Fruit fly (Drosophila melanogaster) whole organism, prepupa: ENCODE data around the gene Ekar.

ENCODE experiments used
- Blimp-1 ChIP-seq: fragments of 200-800 bp; sonication (Bioruptor generic); optimal IDR thresholded peaks from 3 replicates; lab custom pipeline; 2017; ENCODE audit warnings: missing biosample characterization, missing genetic modification characterization, mild to moderate bottlenecking, moderate library complexity, missing genetic modification reagents
- CG10631 ChIP-seq: fragments of 200-800 bp; sonication (Bioruptor generic); optimal IDR thresholded peaks from 2 replicates; lab custom pipeline; 2016; ENCODE audit warnings: missing biosample characterization, missing genetic modification characterization
- CG10669 ChIP-seq: fragments of 200-800 bp; sonication (Bioruptor generic); optimal IDR thresholded peaks from 3 replicates; lab custom pipeline; 2018; ENCODE audit warnings: missing biosample characterization, mild to moderate bottlenecking, missing genetic modification characterization, moderate library complexity
- CG11294 ChIP-seq: fragments of 200-800 bp; sonication (Bioruptor generic); IDR thresholded peaks from 2 replicates; pipeline ENCODE4 v1.3.6; 2022; ENCODE audit warnings: missing biosample characterization, missing genetic modification characterization
- CG11762 ChIP-seq: fragments of 200-800 bp; sonication (Bioruptor generic); optimal IDR thresholded peaks from 3 replicates; lab custom pipeline; 2016; ENCODE audit warnings: missing biosample characterization, missing genetic modification characterization; ENCODE audit not compliant: insufficient read depth
- CG11902 ChIP-seq: fragments of 200-800 bp; sonication (Bioruptor generic); optimal IDR thresholded peaks from 3 replicates; lab custom pipeline; 2016; ENCODE audit warnings: missing biosample characterization, missing genetic modification characterization
- CG15336 ChIP-seq: fragments of 200-800 bp; sonication (Bioruptor generic); IDR thresholded peaks from 2 replicates; pipeline ENCODE4 v1.3.6; 2022; ENCODE audit warnings: missing biosample characterization, missing genetic modification characterization
- CG1621 ChIP-seq: fragments of 200-800 bp; sonication (Bioruptor generic); optimal IDR thresholded peaks from 3 replicates; lab custom pipeline; 2018; ENCODE audit warnings: missing biosample characterization, mild to moderate bottlenecking, missing genetic modification characterization
- CG16779 ChIP-seq: fragments of 200-800 bp; sonication (Bioruptor generic); optimal IDR thresholded peaks from 3 replicates; lab custom pipeline; 2017; ENCODE audit warnings: missing biosample characterization, mild to moderate bottlenecking, missing genetic modification characterization
- CG3032 ChIP-seq: fragments of 200-800 bp; optimal IDR thresholded peaks from 2 replicates; lab custom pipeline; 2019; ENCODE audit warnings: missing biosample characterization, mild to moderate bottlenecking, missing genetic modification characterization, moderate library complexity
- CG31627 ChIP-seq: fragments of 200-800 bp; sonication (Bioruptor generic); optimal IDR thresholded peaks from 3 replicates; lab custom pipeline; 2016; ENCODE audit warnings: missing biosample characterization, missing genetic modification characterization
- CG32006 ChIP-seq: fragments of 200-800 bp; sonication (Bioruptor generic); optimal IDR thresholded peaks from 3 replicates; lab custom pipeline; 2017; ENCODE audit warnings: missing biosample characterization, mild to moderate bottlenecking, missing genetic modification characterization
- CG3919 ChIP-seq: fragments of 200-800 bp; sonication (Bioruptor generic); optimal IDR thresholded peaks from 3 replicates; lab custom pipeline; 2016; ENCODE audit warnings: missing biosample characterization, missing genetic modification characterization
- CG4318 ChIP-seq: fragments of 200-800 bp; sonication (Bioruptor generic); optimal IDR thresholded peaks from 3 replicates; lab custom pipeline; 2017; ENCODE audit warnings: missing biosample characterization, mild to moderate bottlenecking, missing genetic modification characterization
- CG6276 ChIP-seq: fragments of 200-800 bp; sonication (Bioruptor generic); optimal IDR thresholded peaks from 2 replicates; lab custom pipeline; 2017; ENCODE audit warnings: missing biosample characterization, mild to moderate bottlenecking, missing genetic modification characterization
- CG6792 ChIP-seq: fragments of 200-800 bp; sonication (Bioruptor generic); optimal IDR thresholded peaks from 3 replicates; lab custom pipeline; 2016; ENCODE audit warnings: missing biosample characterization, missing genetic modification characterization
- CG6854 ChIP-seq: fragments of 200-800 bp; sonication (Bioruptor generic); optimal IDR thresholded peaks from 2 replicates; lab custom pipeline; 2017; ENCODE audit warnings: missing biosample characterization, mild to moderate bottlenecking, missing genetic modification characterization
- CG7368 ChIP-seq: fragments of 200-800 bp; sonication (Bioruptor generic); optimal IDR thresholded peaks from 3 replicates; lab custom pipeline; 2016; ENCODE audit warnings: missing biosample characterization, missing genetic modification characterization
- CG8119 ChIP-seq: fragments of 200-800 bp; sonication (Bioruptor generic); IDR thresholded peaks from 3 replicates; pipeline ENCODE4 v1.3.6; 2022; ENCODE audit warnings: missing biosample characterization, missing genetic modification characterization
- CG9139 ChIP-seq: fragments of 200-800 bp; sonication (Bioruptor generic); optimal IDR thresholded peaks from 3 replicates; lab custom pipeline; 2017; ENCODE audit warnings: missing biosample characterization, mild to moderate bottlenecking, missing genetic modification characterization
- Eip75B ChIP-seq: fragments of 200-800 bp; sonication (Bioruptor generic); optimal IDR thresholded peaks from 3 replicates; lab custom pipeline; 2016; ENCODE audit warnings: missing biosample characterization, missing genetic modification characterization
- Eip78C ChIP-seq: fragments of 200-800 bp; sonication (Bioruptor generic); peaks from one replicate; lab custom pipeline; 2016; ENCODE audit warnings: missing biosample characterization, missing genetic modification characterization
- Ets21C ChIP-seq: fragments of 200-800 bp; sonication (Bioruptor generic); optimal IDR thresholded peaks from 3 replicates; lab custom pipeline; 2016; ENCODE audit warnings: missing biosample characterization, missing genetic modification characterization
- Ets96B ChIP-seq: fragments of 200-800 bp; optimal IDR thresholded peaks from 2 replicates; lab custom pipeline; 2019; ENCODE audit warnings: missing biosample characterization, mild to moderate bottlenecking, missing genetic modification characterization, moderate library complexity
- Gug ChIP-seq: fragments of 200-800 bp; sonication (Bioruptor generic); IDR thresholded peaks from 2 replicates; pipeline ENCODE4 v1.3.6; 2022; ENCODE audit warnings: missing biosample characterization, missing genetic modification characterization
- Hr38 ChIP-seq: sonication (Bioruptor generic); optimal IDR thresholded peaks from 2 replicates; lab custom pipeline; 2016; ENCODE audit warnings: missing biosample characterization, missing genetic modification characterization
- Hr39 ChIP-seq: fragments of 200-800 bp; sonication (Bioruptor generic); optimal IDR thresholded peaks from 2 replicates; lab custom pipeline; 2016; ENCODE audit warnings: missing biosample characterization, missing genetic modification characterization
- Lpt ChIP-seq: fragments of 200-800 bp; sonication (Bioruptor generic); optimal IDR thresholded peaks from 3 replicates; lab custom pipeline; 2016; ENCODE audit warnings: missing biosample characterization, missing genetic modification characterization
- Met ChIP-seq: fragments of 200-800 bp; sonication (Bioruptor generic); optimal IDR thresholded peaks from 3 replicates; lab custom pipeline; 2016; ENCODE audit warnings: missing biosample characterization, missing genetic modification characterization
- OdsH ChIP-seq: fragments of 200-800 bp; sonication (Bioruptor generic); optimal IDR thresholded peaks from 3 replicates; lab custom pipeline; 2016; ENCODE audit warnings: missing biosample characterization, missing genetic modification characterization
- Smox ChIP-seq: fragments of 200-800 bp; sonication (Bioruptor generic); optimal IDR thresholded peaks from 3 replicates; lab custom pipeline; 2016; ENCODE audit warnings: missing biosample characterization, missing genetic modification characterization
- Sox102F ChIP-seq: fragments of 200-800 bp; sonication (Bioruptor generic); optimal IDR thresholded peaks from 2 replicates; lab custom pipeline; 2016; ENCODE audit warnings: missing biosample characterization, mild to moderate bottlenecking, missing genetic modification characterization
- Sox14 ChIP-seq: fragments of 200-800 bp; sonication (Bioruptor generic); optimal IDR thresholded peaks from 3 replicates; lab custom pipeline; 2016; ENCODE audit warnings: missing biosample characterization, missing genetic modification characterization
- acj6 ChIP-seq: fragments of 200-800 bp; sonication (Bioruptor generic); optimal IDR thresholded peaks from 3 replicates; lab custom pipeline; 2016; ENCODE audit warnings: missing biosample characterization, missing genetic modification characterization
- cyc ChIP-seq: fragments of 200-800 bp; sonication (Bioruptor generic); optimal IDR thresholded peaks from 3 replicates; lab custom pipeline; 2016; ENCODE audit warnings: missing biosample characterization, missing genetic modification characterization
- dac ChIP-seq: fragments of 200-800 bp; sonication (Bioruptor generic); optimal IDR thresholded peaks from 2 replicates; lab custom pipeline; 2017; ENCODE audit warnings: missing biosample characterization, mild to moderate bottlenecking, missing genetic modification characterization
- dsx ChIP-seq: fragments of 200-800 bp; optimal IDR thresholded peaks from 3 replicates; lab custom pipeline; 2019; ENCODE audit warnings: missing biosample characterization, mild to moderate bottlenecking, missing genetic modification characterization, moderate library complexity; ENCODE audit not compliant: poor library complexity, severe bottlenecking
- eg ChIP-seq: fragments of 200-800 bp; sonication (Bioruptor generic); IDR thresholded peaks from 3 replicates; pipeline ENCODE4 v1.3.6; 2022; ENCODE audit warnings: missing biosample characterization, missing genetic modification characterization
- esn ChIP-seq: fragments of 200-800 bp; sonication (Bioruptor generic); optimal IDR thresholded peaks from 2 replicates; lab custom pipeline; 2016; ENCODE audit warnings: missing biosample characterization, mild to moderate bottlenecking, missing genetic modification characterization, moderate library complexity
- fd85E ChIP-seq: fragments of 200-800 bp; sonication (Bioruptor generic); optimal IDR thresholded peaks from 3 replicates; lab custom pipeline; 2016; ENCODE audit warnings: missing biosample characterization, missing genetic modification characterization
- lz ChIP-seq: fragments of 200-800 bp; sonication (Bioruptor generic); optimal IDR thresholded peaks from 3 replicates; lab custom pipeline; 2016; ENCODE audit warnings: missing biosample characterization, missing genetic modification characterization
- net ChIP-seq: fragments of 200-800 bp; sonication (Bioruptor generic); optimal IDR thresholded peaks from 3 replicates; lab custom pipeline; 2016; ENCODE audit warnings: missing biosample characterization, missing genetic modification characterization
- pdm3 ChIP-seq: fragments of 200-800 bp; sonication (Bioruptor generic); optimal IDR thresholded peaks from 3 replicates; lab custom pipeline; 2016; ENCODE audit warnings: missing biosample characterization, missing genetic modification characterization
- salr ChIP-seq, 2 experiments: fragments of 200-800 bp; sonication (Bioruptor generic); optimal IDR thresholded peaks; 3 replicates each; lab custom pipeline; 2016 to 2018; ENCODE audit warnings: missing biosample characterization in 2 of 2, missing genetic modification characterization in 2 of 2, mild to moderate bottlenecking in 1 of 2
- ss ChIP-seq, 2 experiments: fragments of 200-800 bp; sonication (Bioruptor generic); optimal IDR thresholded peaks; 2 replicates in 1 of 2; 3 replicates in 1 of 2; lab custom pipeline; 2017 to 2018; ENCODE audit warnings: mild to moderate bottlenecking in 2 of 2, missing biosample characterization in 2 of 2, missing genetic modification characterization in 2 of 2, moderate library complexity in 1 of 2
- svp ChIP-seq: fragments of 200-800 bp; sonication (Bioruptor generic); peaks from one replicate; lab custom pipeline; 2016; ENCODE audit warnings: missing biosample characterization, missing genetic modification characterization
- topi ChIP-seq: fragments of 200-800 bp; sonication (Bioruptor generic); optimal IDR thresholded peaks from 3 replicates; lab custom pipeline; 2016; ENCODE audit warnings: missing biosample characterization, missing genetic modification characterization
- vri ChIP-seq: fragments of 200-800 bp; sonication (Bioruptor generic); optimal IDR thresholded peaks from 3 replicates; lab custom pipeline; 2016; ENCODE audit warnings: missing biosample characterization, mild to moderate bottlenecking, missing genetic modification characterization

Gene Ekar

DNA sequence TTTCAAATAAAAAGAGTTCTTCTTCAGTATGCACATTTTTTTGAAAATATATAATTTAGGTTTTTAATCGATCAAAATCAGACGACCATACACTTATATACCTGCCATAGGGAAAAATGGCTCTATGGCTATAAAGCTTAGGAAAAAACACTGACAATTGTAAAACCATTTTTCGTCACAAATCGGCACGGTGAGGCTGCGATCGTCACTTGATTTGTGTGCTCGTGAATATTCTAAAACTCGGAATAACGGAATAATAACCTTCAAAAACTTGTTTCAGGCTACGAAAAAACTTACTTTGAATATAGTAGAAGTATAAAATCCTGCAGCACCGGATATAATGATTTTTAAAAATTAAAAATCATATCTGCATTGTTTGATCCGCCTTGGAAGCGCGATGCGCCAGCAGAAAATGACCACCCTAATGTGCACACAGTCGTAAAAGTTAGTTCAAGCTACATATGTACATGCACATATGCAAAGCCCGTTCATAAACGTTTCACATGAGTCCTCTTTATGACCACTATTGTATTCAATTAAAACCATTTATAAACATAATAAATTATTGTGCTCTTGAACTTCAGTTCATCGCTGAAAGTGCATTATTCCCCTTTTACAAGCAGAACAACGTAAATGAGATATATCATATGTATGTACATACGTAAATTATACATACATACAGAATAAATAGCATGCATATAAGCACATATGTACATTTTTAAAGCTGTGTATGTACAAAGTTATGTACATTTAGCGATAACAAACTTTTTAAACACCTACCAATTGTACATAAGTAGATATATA, 48.8 kb upstream of the Ekar start (continued):
- TF ChIP-seq Met (GFP tag; lab: Kevin White, UChicago) (peak; percentile 56), lz (GFP tag; lab: Kevin White, UChicago) (peak; percentile 50)

DNA sequence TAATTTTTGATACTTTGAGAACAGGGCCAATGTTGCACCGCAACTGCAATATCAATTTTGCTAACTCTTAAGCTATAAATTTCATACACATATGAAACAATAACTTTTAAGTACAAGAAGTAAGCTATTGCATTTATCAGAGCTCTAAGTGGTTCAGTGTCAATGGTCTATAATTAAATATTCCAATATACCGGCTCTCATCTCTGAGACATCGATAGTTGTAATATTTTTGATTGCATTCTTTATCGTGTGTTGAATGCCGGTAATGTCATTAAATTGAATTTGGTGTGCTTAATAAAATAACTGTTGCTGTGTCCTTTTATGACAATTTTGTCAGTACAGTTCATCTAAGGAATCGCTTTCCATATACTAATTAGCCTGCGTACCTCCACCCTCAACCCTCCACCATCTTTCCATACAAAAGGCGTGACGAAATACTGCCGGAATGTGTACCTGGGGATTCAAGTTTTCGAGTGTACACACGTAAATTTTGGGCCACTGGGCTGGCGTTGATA, 24.6 kb upstream of the Ekar start, which contains the start of gene CG11360:
Gene CG11360, plus strand, starts transcription at position 238 of the 515 bp plus-strand sequence.
- TF ChIP-seq CG31627 (peak; percentile 42), CG4318 (GFP tag; lab: Kevin White, UChicago) (no peak), dac (GFP tag; lab: Kevin White, UChicago) (no peak), CG6854 (GFP tag; lab: Kevin White, UChicago) (peak; percentile 18), CG32006 (no peak), CG11902 (GFP tag; lab: Kevin White, UChicago) (no peak), Ets21C (GFP tag; lab: Kevin White, UChicago) (no peak), cyc (GFP tag; lab: Kevin White, UChicago) (no peak), CG10631 (GFP tag; lab: Kevin White, UChicago) (peak; percentile 27), CG9139 (GFP tag; lab: Kevin White, UChicago) (no peak), topi (peak; percentile 29), Eip75B (GFP tag; lab: Kevin White, UChicago) (no peak), net (no peak), eg (GFP tag; lab: Robert Waterston, UW) (no peak), CG16779 (tag; lab: Kevin White, UChicago) (no peak), OdsH (GFP tag; lab: Kevin White, UChicago) (peak; percentile 31), CG7368 (GFP tag; lab: Kevin White, UChicago) (no peak), dsx (GFP tag; lab: Kevin White, UChicago) (no peak), Ets96B (tag; lab: Kevin White, UChicago) (no peak), Sox14 (GFP tag; lab: Kevin White, UChicago) (peak; percentile 36), pdm3 (peak; percentile 26), CG6792 (GFP tag; lab: Kevin White, UChicago) (no peak), CG15336 (GFP tag; lab: Robert Waterston, UW) (no peak), CG11762 (no peak), CG11294 (GFP tag; lab: Robert Waterston, UW) (no peak), acj6 (GFP tag; lab: Kevin White, UChicago) (peak; percentile 18), fd85E (GFP tag; lab: Kevin White, UChicago) (no peak), Sox102F (GFP tag; lab: Kevin White, UChicago) (no peak), Hr38 (GFP tag; lab: Kevin White, UChicago) (no peak), CG3032 (tag; lab: Kevin White, UChicago) (peak; percentile 41), CG1621 (peak; percentile 33), Gug (GFP tag; lab: Robert Waterston, UW) (no peak), Met (GFP tag; lab: Kevin White, UChicago) (no peak), salr (GFP tag; optimal IDR thresholded peaks at IDR 0.05; lab: Kevin White, UChicago) (no peak), ss (GFP tag; optimal IDR thresholded peaks at IDR 0.05; lab: Kevin White, UChicago) (peak in 1 of 2 experiments; percentile 14), lz (GFP tag; lab: Kevin White, UChicago) (peak; percentile 9), CG3919 (no peak), esn (GFP tag; lab: Kevin White, UChicago) (no peak), Hr39 (GFP tag; lab: Kevin White, UChicago) (peak; percentile 33), CG6276 (GFP tag; lab: Kevin White, UChicago) (no peak), Eip78C (GFP tag; lab: Kevin White, UChicago) (peak; percentile 63), Lpt (no peak), vri (GFP tag; lab: Kevin White, UChicago) (no peak), CG10669 (peak; percentile 13), CG8119 (GFP tag; lab: Robert Waterston, UW) (no peak), svp (GFP tag; lab: Kevin White, UChicago) (no peak), Blimp-1 (GFP tag; lab: Kevin White, UChicago) (no peak), Smox (no peak)
